Fruit fly (Drosophila melanogaster) whole organism, embryonic: ENCODE measurements around the gene RpS29.

Experiments
- Bgb ChIP-seq: fragments of 200-800 bp; sonication (Bioruptor generic); IDR thresholded peaks from 2 replicates; pipeline ENCODE4 v1.3.6; 2022; ENCODE audit warnings: missing biosample characterization, missing genetic modification characterization; ENCODE audit not compliant: partially characterized antibody
- CG10267 ChIP-seq: fragments of 200-800 bp; sonication (Bioruptor generic); optimal IDR thresholded peaks from 2 replicates; lab custom pipeline; 2018; ENCODE audit warnings: missing biosample characterization, mild to moderate bottlenecking, missing genetic modification characterization, moderate library complexity
- CG11695 ChIP-seq: fragments of 200-800 bp; sonication (Bioruptor generic); IDR thresholded peaks from 3 replicates; pipeline ENCODE4 v1.3.6; 2022; ENCODE audit warnings: missing biosample characterization, missing genetic modification characterization
- CG12071 ChIP-seq: fragments of 200-800 bp; sonication (Bioruptor generic); optimal IDR thresholded peaks from 3 replicates; lab custom pipeline; 2018; ENCODE audit warnings: missing biosample characterization, mild to moderate bottlenecking, missing genetic modification characterization
- CG12236 ChIP-seq: fragments of 200-800 bp; sonication (Bioruptor generic); optimal IDR thresholded peaks from 2 replicates; lab custom pipeline; 2016; ENCODE audit warnings: missing biosample characterization, missing genetic modification characterization
- CG1233 ChIP-seq: fragments of 200-800 bp; sonication (Bioruptor generic); optimal IDR thresholded peaks from 4 replicates; lab custom pipeline; 2018; ENCODE audit warnings: missing biosample characterization, mild to moderate bottlenecking, missing genetic modification characterization
- CG13424 ChIP-seq: fragments of 200-800 bp; sonication (Bioruptor generic); optimal IDR thresholded peaks from 2 replicates; lab custom pipeline; 2019; ENCODE audit warnings: missing biosample characterization, mild to moderate bottlenecking, missing genetic modification characterization, moderate library complexity
- CG2202 ChIP-seq: fragments of 200-800 bp; sonication (Bioruptor generic); optimal IDR thresholded peaks from 2 replicates; lab custom pipeline; 2018; ENCODE audit warnings: missing biosample characterization, mild to moderate bottlenecking, missing genetic modification characterization
- CG31365 ChIP-seq: fragments of 200-800 bp; sonication (Bioruptor generic); optimal IDR thresholded peaks from 2 replicates; lab custom pipeline; 2018; ENCODE audit warnings: missing biosample characterization, mild to moderate bottlenecking, missing genetic modification characterization
- CG3163 ChIP-seq: fragments of 200-800 bp; sonication (Bioruptor generic); optimal IDR thresholded peaks from 3 replicates; lab custom pipeline; 2016; ENCODE audit warnings: missing biosample characterization, missing genetic modification characterization
- CG3407 ChIP-seq: fragments of 200-800 bp; sonication (Bioruptor generic); optimal IDR thresholded peaks from 2 replicates; lab custom pipeline; 2018; ENCODE audit warnings: missing biosample characterization, mild to moderate bottlenecking, missing genetic modification characterization
- CG43689 ChIP-seq: fragments of 200-800 bp; sonication (Bioruptor generic); IDR thresholded peaks from 2 replicates; pipeline ENCODE4 v1.3.6; 2022; ENCODE audit warnings: missing biosample characterization, missing genetic modification characterization
- CG5180 ChIP-seq: fragments of 200-800 bp; sonication (Bioruptor generic); optimal IDR thresholded peaks from 3 replicates; lab custom pipeline; 2017; ENCODE audit warnings: missing biosample characterization, missing genetic modification characterization, mild to moderate bottlenecking, moderate library complexity, missing genetic modification reagents
- CG6175 ChIP-seq: fragments of 200-800 bp; sonication (Bioruptor generic); IDR thresholded peaks from 3 replicates; pipeline ENCODE4 v1.3.6; 2022; ENCODE audit warnings: missing biosample characterization, missing genetic modification characterization
- CG6791 ChIP-seq: fragments of 200-800 bp; sonication (Bioruptor generic); IDR thresholded peaks from 3 replicates; pipeline ENCODE4 v1.3.6; 2022; ENCODE audit warnings: missing biosample characterization, missing genetic modification characterization; ENCODE audit not compliant: partially characterized antibody
- CG7786 ChIP-seq: fragments of 200-800 bp; sonication (Bioruptor generic); optimal IDR thresholded peaks from 2 replicates; lab custom pipeline; 2016; ENCODE audit warnings: missing biosample characterization, missing genetic modification characterization
- CG7963 ChIP-seq: fragments of 200-800 bp; sonication (Bioruptor generic); IDR thresholded peaks from 3 replicates; pipeline ENCODE4 v1.3.6; 2022; ENCODE audit warnings: missing biosample characterization, missing genetic modification characterization; ENCODE audit not compliant: partially characterized antibody
- CG8290 ChIP-seq, 3 experiments: fragments of 200-800 bp; sonication (Bioruptor generic); optimal IDR thresholded peaks; 2 replicates each; lab custom pipeline; 2016 to 2019; ENCODE audit warnings: missing biosample characterization in 3 of 3, missing genetic modification characterization in 3 of 3, mild to moderate bottlenecking in 2 of 3, moderate library complexity in 1 of 3
- CG9817 ChIP-seq: fragments of 200-800 bp; sonication (Bioruptor generic); optimal IDR thresholded peaks from 2 replicates; lab custom pipeline; 2018; ENCODE audit warnings: missing biosample characterization, mild to moderate bottlenecking, missing genetic modification characterization, moderate library complexity
- CkIIα-i1 ChIP-seq: fragments of 200-800 bp; sonication (Bioruptor generic); IDR thresholded peaks from 2 replicates; pipeline ENCODE4 v1.3.6; 2022; ENCODE audit warnings: missing biosample characterization, missing genetic modification characterization
- D ChIP-seq, 2 experiments: fragments of 200-800 bp in 1 of 2; fragments of >200 bp in 1 of 2; sonication (Bioruptor generic) in 1 of 2; optimal IDR thresholded peaks; 2 replicates in 1 of 2; 3 replicates in 1 of 2; lab custom pipeline; 2017; ENCODE audit warnings: mild to moderate bottlenecking in 1 of 2, missing biosample characterization in 1 of 2, missing genetic modification characterization in 1 of 2, missing genetic modification reagents in 1 of 2
- Deaf1 ChIP-seq: fragments of 200-800 bp; optimal IDR thresholded peaks from 3 replicates; lab custom pipeline; 2019; ENCODE audit warnings: missing biosample characterization, mild to moderate bottlenecking, missing genetic modification characterization, moderate library complexity
- Dll ChIP-seq: fragments of 200-800 bp; sonication (Bioruptor generic); IDR thresholded peaks from 4 replicates; pipeline ENCODE4 v1.3.6; 2022; ENCODE audit warnings: missing biosample characterization, missing genetic modification characterization; ENCODE audit not compliant: partially characterized antibody
- Hr51 ChIP-seq, 2 experiments: fragments of 200-800 bp; sonication (Bioruptor generic); optimal IDR thresholded peaks; 2 replicates in 1 of 2; 3 replicates in 1 of 2; lab custom pipeline; 2016 to 2018; ENCODE audit warnings: missing biosample characterization in 2 of 2, missing genetic modification characterization in 2 of 2, mild to moderate bottlenecking in 1 of 2, moderate library complexity in 1 of 2
- Max ChIP-seq: fragments of 200-800 bp; sonication (Bioruptor generic); optimal IDR thresholded peaks from 2 replicates; lab custom pipeline; 2016; ENCODE audit warnings: missing biosample characterization, mild to moderate bottlenecking, missing genetic modification characterization
- NFAT ChIP-seq: fragments of 200-800 bp; sonication (Bioruptor generic); IDR thresholded peaks from 2 replicates; pipeline ENCODE4 v1.3.6; 2022; ENCODE audit warnings: missing biosample characterization, missing genetic modification characterization
- Nf-YA ChIP-seq: fragments of 200-800 bp; sonication (Bioruptor generic); IDR thresholded peaks from 2 replicates; pipeline ENCODE4 v1.3.6; 2022; ENCODE audit warnings: missing biosample characterization, missing genetic modification characterization
- NfI ChIP-seq: fragments of 200-800 bp; sonication (Bioruptor generic); optimal IDR thresholded peaks from 3 replicates; lab custom pipeline; 2018; ENCODE audit warnings: missing biosample characterization, mild to moderate bottlenecking, missing genetic modification characterization, moderate library complexity
- Sin3A ChIP-seq: fragments of >200 bp; optimal IDR thresholded peaks from 2 replicates; lab custom pipeline; 2018
- abd-A ChIP-seq: fragments of 200-800 bp; sonication (Bioruptor generic); optimal IDR thresholded peaks from 3 replicates; lab custom pipeline; 2019; ENCODE audit warnings: missing biosample characterization, mild to moderate bottlenecking, missing genetic modification characterization, moderate library complexity
- ato ChIP-seq: fragments of 200-800 bp; sonication (Bioruptor generic); IDR thresholded peaks from 2 replicates; pipeline ENCODE4 v1.3.6; 2022; ENCODE audit warnings: missing biosample characterization, missing genetic modification characterization; ENCODE audit not compliant: partially characterized antibody
- bcd ChIP-seq: fragments of 200-800 bp; sonication (Bioruptor generic); optimal IDR thresholded peaks from 2 replicates; lab custom pipeline; 2017; ENCODE audit warnings: missing biosample characterization, mild to moderate bottlenecking, missing genetic modification characterization
- chif ChIP-seq, 2 experiments: fragments of 200-800 bp; sonication (Bioruptor generic); optimal IDR thresholded peaks; 3 replicates each; lab custom pipeline; 2016; ENCODE audit warnings: missing biosample characterization in 2 of 2, missing genetic modification characterization in 2 of 2
- chm ChIP-seq: fragments of 200-800 bp; sonication (Bioruptor generic); IDR thresholded peaks from 2 replicates; pipeline ENCODE4 v1.3.6; 2022; ENCODE audit warnings: missing biosample characterization, missing genetic modification characterization
- dati ChIP-seq: fragments of 200-800 bp; sonication (Bioruptor generic); IDR thresholded peaks from 2 replicates; pipeline ENCODE4 v1.3.6; 2022; ENCODE audit warnings: missing biosample characterization, missing genetic modification characterization
- esg ChIP-seq: fragments of 200-800 bp; sonication (Bioruptor generic); conservative IDR thresholded peaks from 2 replicates; pipeline ENCODE4 v1.3.6; 2022; ENCODE audit warnings: missing biosample characterization, missing genetic modification characterization
- h ChIP-seq: fragments of >200 bp; optimal IDR thresholded peaks from 2 replicates; lab custom pipeline; 2017
- hbn ChIP-seq: fragments of 200-800 bp; sonication (Bioruptor generic); IDR thresholded peaks from 2 replicates; pipeline ENCODE4 v1.3.6; 2022; ENCODE audit warnings: missing biosample characterization, missing genetic modification characterization; ENCODE audit not compliant: partially characterized antibody
- knrl ChIP-seq: fragments of 200-800 bp; sonication (Bioruptor generic); IDR thresholded peaks from 3 replicates; pipeline ENCODE4 v1.3.6; 2022; ENCODE audit warnings: missing biosample characterization, missing genetic modification characterization; ENCODE audit not compliant: partially characterized antibody
- luna ChIP-seq: fragments of 200-800 bp; sonication (Bioruptor generic); optimal IDR thresholded peaks from 2 replicates; lab custom pipeline; 2016; ENCODE audit warnings: missing biosample characterization, missing genetic modification characterization
- nerfin-1 ChIP-seq: fragments of 200-800 bp; sonication (Bioruptor generic); optimal IDR thresholded peaks from 3 replicates; lab custom pipeline; 2019; ENCODE audit warnings: missing biosample characterization, mild to moderate bottlenecking, missing genetic modification characterization, moderate library complexity
- org-1 ChIP-seq: fragments of 200-800 bp; sonication (Bioruptor generic); optimal IDR thresholded peaks from 2 replicates; lab custom pipeline; 2017; ENCODE audit warnings: missing biosample characterization, missing genetic modification characterization
- pan ChIP-seq, 4 experiments: fragments of >200 bp in 3 of 4; fragments of 200-800 bp in 1 of 4; sonication (Bioruptor generic) in 1 of 4; optimal IDR thresholded peaks in 3 of 4; IDR thresholded peaks in 1 of 4; 2 replicates each; pipeline versions ENCODE4 v1.3.6 to Lab custom; 2017 to 2022; ENCODE audit warnings: missing biosample characterization in 2 of 4, missing genetic modification characterization in 2 of 4, mixed read lengths in 1 of 4
- pnt ChIP-seq: fragments of 200-800 bp; sonication (Bioruptor generic); optimal IDR thresholded peaks from 3 replicates; lab custom pipeline; 2016; ENCODE audit warnings: missing biosample characterization, missing genetic modification characterization
- sens ChIP-seq: fragments of 200-800 bp; sonication (Bioruptor generic); peaks from one replicate; lab custom pipeline; 2016; ENCODE audit warnings: missing biosample characterization, missing genetic modification characterization
- shn ChIP-seq: fragments of 200-800 bp; sonication (Bioruptor generic); optimal IDR thresholded peaks from 3 replicates; lab custom pipeline; 2016; ENCODE audit warnings: missing biosample characterization, missing genetic modification characterization
- sima ChIP-seq: fragments of 200-800 bp; sonication (Bioruptor generic); optimal IDR thresholded peaks from 2 replicates; lab custom pipeline; 2016; ENCODE audit warnings: missing biosample characterization, missing genetic modification characterization
- wek ChIP-seq: fragments of 200-800 bp; sonication (Bioruptor generic); optimal IDR thresholded peaks from 3 replicates; lab custom pipeline; 2018; ENCODE audit warnings: missing biosample characterization, mild to moderate bottlenecking, missing genetic modification characterization, moderate library complexity

Gene RpS29

DNA sequence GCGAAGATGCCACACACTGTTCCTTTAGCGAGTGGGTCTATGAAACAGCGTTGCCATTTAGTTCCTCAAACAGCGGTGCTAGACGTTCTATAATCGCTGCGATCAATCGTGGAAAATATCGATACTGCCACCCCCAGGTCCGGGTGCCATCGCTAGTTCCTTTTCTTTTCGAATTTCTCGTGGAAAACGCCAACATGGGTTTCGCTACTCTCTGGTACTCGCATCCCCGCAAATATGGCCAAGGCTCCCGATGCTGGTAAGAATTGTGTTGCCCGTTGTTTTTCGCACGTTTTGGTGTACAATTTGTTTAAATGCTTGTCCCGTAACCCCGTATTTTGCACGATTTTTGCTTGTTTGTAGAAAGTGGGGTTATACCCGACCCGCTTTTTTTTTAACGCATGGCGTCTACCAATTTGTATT lies at the start of gene RpS29 (continued):
- TF ChIP-seq CG3407 (peak; percentile 48), CG43689 (GFP tag; lab: Robert Waterston, UW) (no peak), Sin3A (peak; percentile 87), esg (GFP tag; lab: Robert Waterston, UW) (peak; percentile 31; the same call in 1 of the 2 replicates), Dll (GFP tag; lab: Robert Waterston, UW) (peak; percentile 91), CG1233 (peak; percentile 60), wek (GFP tag; lab: Kevin White, UChicago) (peak; percentile 68), knrl (GFP tag; lab: Robert Waterston, UW) (peak; percentile 95), CG6175 (GFP tag; lab: Robert Waterston, UW) (peak; percentile 84), shn (GFP tag; lab: Kevin White, UChicago) (peak; percentile 88), D (optimal IDR thresholded peaks at IDR 0.05; lab: Kevin White, UChicago) (no peak), D (GFP tag; optimal IDR thresholded peaks at IDR 0.05; lab: Kevin White, UChicago) (peak; percentile 60), Hr51 (GFP tag; optimal IDR thresholded peaks at IDR 0.05; lab: Kevin White, UChicago) (peak; percentile 50 to 85), chm (peak; percentile 79), pan (optimal IDR thresholded peaks at IDR 0.05; lab: Kevin White, UChicago) (no peak), pan (GFP tag; optimal IDR thresholded peaks at IDR 0.05 in 1 of 2, IDR thresholded peaks at IDR 0.05 in 1 of 2) (peak in 1 of 2 experiments; percentile 76), CG7963 (peak; percentile 79), ato (GFP tag; lab: Robert Waterston, UW) (peak; percentile 88), abd-A (tag; lab: Kevin White, UChicago) (no peak), sima (GFP tag; lab: Kevin White, UChicago) (peak; percentile 44), h (lab: Kevin White, UChicago) (no peak), Max (peak; percentile 76), pnt (GFP tag; lab: Kevin White, UChicago) (peak; percentile 73), CG6791 (GFP tag; lab: Robert Waterston, UW) (peak; percentile 97), org-1 (peak; percentile 15), NfI (peak; percentile 87), Deaf1 (tag; lab: Kevin White, UChicago) (peak; percentile 43), CG12071 (peak; percentile 72), CG9817 (tag; lab: Kevin White, UChicago) (peak; percentile 83), CG2202 (tag; lab: Kevin White, UChicago) (peak; percentile 47), NFAT (GFP tag; lab: Robert Waterston, UW) (peak; percentile 94), Bgb (GFP tag; lab: Robert Waterston, UW) (peak; percentile 98), CG5180 (GFP tag; lab: Kevin White, UChicago) (peak; percentile 24), CG7786 (peak; percentile 86), bcd (GFP tag; lab: Kevin White, UChicago) (peak; percentile 85), sens (peak; percentile 95), CG10267 (tag; lab: Kevin White, UChicago) (peak; percentile 84), chif (GFP tag; optimal IDR thresholded peaks at IDR 0.05; lab: Kevin White, UChicago) (peak; percentile 57 to 70), CG8290 (GFP tag; optimal IDR thresholded peaks at IDR 0.05; lab: Kevin White, UChicago) (peak; percentile 73), CG8290 (tag; optimal IDR thresholded peaks at IDR 0.05; lab: Kevin White, UChicago) (peak; percentile 31 to 95), luna (peak; percentile 88), CG13424 (tag; lab: Kevin White, UChicago) (peak; percentile 62), CkIIα-i1 (GFP tag; lab: Robert Waterston, UW) (0 out of 2 replicates have a peak, but pooled peaks have one; percentile 33), hbn (GFP tag; lab: Robert Waterston, UW) (peak; percentile 96), Nf-YA (peak; percentile 59), CG3163 (GFP tag; lab: Kevin White, UChicago) (peak; percentile 80), CG12236 (peak; percentile 42), CG31365 (tag; lab: Kevin White, UChicago) (peak; percentile 51), nerfin-1 (peak; percentile 75), dati (GFP tag; lab: Robert Waterston, UW) (no peak), CG11695 (GFP tag; lab: Robert Waterston, UW) (peak; percentile 47; the same call in 2 of the 3 replicates)
